Worm (Caenorhabditis elegans): Measurements from ENCODE around the gene Y69A2AL.2.

The Y69A2AL.2 gene

DNA sequence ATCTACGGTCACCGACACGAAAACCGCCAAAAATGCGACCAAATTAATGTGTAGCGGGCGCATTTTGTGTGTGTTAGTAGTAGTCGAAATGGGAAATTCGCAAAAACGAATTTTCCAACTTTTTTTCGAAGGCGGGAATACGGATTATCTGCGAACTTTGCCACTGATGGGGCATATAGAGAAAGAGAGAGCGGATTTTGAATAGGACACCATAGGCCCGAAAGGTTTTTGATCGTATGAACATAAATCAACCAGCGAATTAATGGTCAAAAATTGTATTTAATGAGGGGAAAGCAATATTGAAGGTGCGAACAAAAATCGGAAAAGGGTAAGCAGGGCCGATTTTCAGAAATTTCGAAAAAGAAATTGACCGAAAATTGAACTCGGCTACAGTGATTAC, 25.8 kb downstream of the Y69A2AL.2 start, which contains the start of gene Y69A2AR.22:
Y69A2AR.22 (minus strand) TSS at position 101 of the 400 bp plus-strand sequence.
- no peak for TF ChIP-seq unc-62 (GFP tag; optimal IDR thresholded peaks at IDR 0.05)

DNA sequence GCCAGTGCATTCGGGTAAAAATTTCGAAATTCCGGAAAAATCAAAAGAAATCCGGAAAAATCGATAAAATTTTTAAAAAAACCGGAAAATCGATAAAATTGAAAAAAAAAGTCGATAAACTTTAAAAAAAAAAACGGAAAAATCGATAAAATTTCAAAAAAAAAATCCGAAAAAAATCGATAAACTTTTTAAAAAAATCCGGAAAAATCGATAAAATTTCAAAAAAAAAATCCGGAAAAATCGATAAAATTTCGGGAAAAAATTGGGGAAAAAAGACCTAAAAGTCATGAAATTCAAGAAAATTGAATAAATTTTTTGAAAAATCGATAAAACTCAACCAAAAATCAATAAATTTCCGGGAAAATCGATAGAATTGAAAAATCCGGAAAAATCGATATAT, 44.8 kb downstream of the Y69A2AL.2 start:
- TF ChIP-seq unc-62 (GFP tag; optimal IDR thresholded peaks at IDR 0.05) = no peak

DNA sequence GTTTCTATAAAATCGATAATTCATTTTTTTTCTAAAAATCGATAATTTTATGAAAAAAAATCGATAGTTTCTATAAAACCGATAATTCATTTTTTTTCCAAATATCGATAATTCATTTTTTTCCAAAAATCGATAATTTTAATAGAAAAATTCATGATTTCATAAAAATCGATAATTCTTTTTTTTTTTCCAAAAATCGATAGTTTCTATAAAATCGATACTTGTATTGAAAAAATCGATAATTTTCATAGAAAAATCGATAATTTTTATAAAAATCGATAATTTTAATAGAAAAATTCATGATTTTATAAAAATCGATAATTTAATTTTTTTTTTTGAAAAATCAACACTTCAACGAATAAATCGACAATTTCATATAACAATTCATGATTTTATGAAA, 47.2 kb downstream of the Y69A2AL.2 start:
- no peak for TF ChIP-seq unc-62 (GFP tag; optimal IDR thresholded peaks at IDR 0.05)

DNA sequence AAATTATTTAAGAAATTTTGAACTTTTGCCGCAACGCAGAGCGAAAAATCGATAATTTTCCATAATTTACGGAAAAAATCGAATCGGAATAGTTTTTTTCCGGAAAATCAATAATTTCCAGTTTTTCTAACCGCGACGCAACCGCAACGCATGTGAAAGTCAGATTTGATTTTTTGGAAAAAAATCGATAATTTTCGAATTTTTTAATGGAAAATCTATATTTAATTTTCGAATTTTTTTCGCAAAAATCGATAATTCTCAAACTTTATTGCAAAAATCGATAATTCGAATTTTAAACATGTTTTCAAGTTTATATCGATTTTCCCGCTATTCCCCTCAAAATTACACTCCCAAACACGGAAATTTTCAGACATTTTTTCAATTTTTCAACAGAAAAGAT, 48.2 kb downstream of the Y69A2AL.2 start:
- TF ChIP-seq unc-62 (GFP tag; optimal IDR thresholded peaks at IDR 0.05) = no peak
